Fruit fly (Drosophila melanogaster): ENCODE data around the gene CG1421.

Gene CG1421

dm6 chr2L:21896046-21896445 lies 6.7 kb upstream of the CG1421 start:
- no peak for TF ChIP-seq Eip78C (GFP tag)
- TF ChIP-seq CG16779 (tag; optimal IDR thresholded peaks at IDR 0.05), result no peak
- TF ChIP-seq CG11762 (GFP tag; optimal IDR thresholded peaks at IDR 0.05; ENCODE audit: insufficient read depth), result no peak
- no peak for TF ChIP-seq Eip93F (GFP tag; optimal IDR thresholded peaks at IDR 0.05)
- TF ChIP-seq achi (GFP tag; optimal IDR thresholded peaks at IDR 0.05), result no peak
- no peak for TF ChIP-seq CG15336 (GFP tag; IDR thresholded peaks at IDR 0.05)
- no peak for TF ChIP-seq Lpt (GFP tag; optimal IDR thresholded peaks at IDR 0.05)
- no peak for TF ChIP-seq acj6 (GFP tag; optimal IDR thresholded peaks at IDR 0.05)
- no peak for TF ChIP-seq svp (GFP tag)
- no peak for TF ChIP-seq Gug (GFP tag; IDR thresholded peaks at IDR 0.05)
- no peak for TF ChIP-seq CG6163 (GFP tag; IDR thresholded peaks at IDR 0.05)
- TF ChIP-seq Sox102F (GFP tag; optimal IDR thresholded peaks at IDR 0.05), result no peak

DNA sequence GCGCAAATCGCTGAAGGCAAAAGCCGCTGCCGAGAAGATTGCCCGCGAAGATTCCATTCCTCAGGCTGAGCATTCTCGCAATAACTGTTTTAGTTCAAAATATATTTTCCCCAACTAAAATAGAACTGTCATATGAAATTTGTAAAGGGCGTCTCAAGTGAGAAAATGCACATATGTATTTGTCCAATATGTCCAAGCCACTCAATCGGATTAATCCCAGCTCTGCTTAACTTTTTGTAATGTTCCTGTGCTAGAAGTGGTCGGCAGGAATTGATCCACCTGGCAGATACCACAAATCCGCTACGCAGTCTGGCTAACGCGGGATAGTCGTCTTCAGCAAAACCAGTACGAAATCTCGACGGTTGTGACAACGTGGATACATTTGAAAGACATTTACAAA lies 4.6 kb upstream of the CG1421 start, which contains the start of gene CG11629:
Gene CG11629 (minus strand): TSS at position 101 of the 400 bp plus-strand sequence.
- TF ChIP-seq Ets21C (GFP tag; optimal IDR thresholded peaks at IDR 0.05) (no peak), Ets96B (tag; optimal IDR thresholded peaks at IDR 0.05) (no peak), CG1621 (tag; optimal IDR thresholded peaks at IDR 0.05) (no peak)

DNA sequence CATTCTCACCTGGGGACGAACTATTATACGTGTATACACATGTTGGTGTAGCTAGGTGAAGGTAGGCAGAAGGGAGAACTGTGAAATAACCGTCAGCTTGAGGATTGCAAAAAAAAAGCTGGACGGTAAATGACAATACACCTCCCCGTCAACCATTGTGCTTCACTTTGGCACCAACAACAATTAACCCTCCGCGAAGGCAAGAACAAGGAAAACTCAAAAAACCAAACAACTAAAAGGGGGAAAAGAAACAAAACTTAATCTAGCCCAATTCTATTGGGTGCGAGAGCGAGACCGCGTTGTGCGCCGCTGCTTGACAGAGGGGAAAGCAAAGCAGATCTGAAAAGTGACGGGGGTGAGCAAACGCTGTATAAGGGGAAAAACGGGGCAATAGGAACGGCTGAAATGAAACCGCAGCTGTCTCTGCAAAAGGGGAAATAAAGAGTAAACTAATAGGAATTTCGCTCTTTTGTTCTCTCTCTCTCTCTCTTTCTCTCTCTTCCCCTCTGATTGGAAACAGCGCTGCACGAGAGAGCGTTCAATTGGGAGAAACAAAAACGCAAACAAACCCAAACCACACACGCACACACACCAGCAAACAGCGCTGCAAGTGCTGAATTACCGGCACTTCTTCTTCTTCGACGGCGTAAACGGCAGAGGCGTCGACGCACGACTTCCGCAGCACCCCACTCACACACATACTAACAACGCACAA lies 3.6 kb upstream of the CG1421 start:
- no peak for TF ChIP-seq CG6792 (GFP tag; optimal IDR thresholded peaks at IDR 0.05)
- peak; percentile 75 for TF ChIP-seq fkh (GFP tag; optimal IDR thresholded peaks at IDR 0.05)
- no peak for TF ChIP-seq svp (GFP tag)
- TF ChIP-seq fd85E (GFP tag; optimal IDR thresholded peaks at IDR 0.05), result peak; percentile 39
- TF ChIP-seq Sox14 (GFP tag; optimal IDR thresholded peaks at IDR 0.05), result peak; percentile 47
- no peak for TF ChIP-seq CG11902 (GFP tag; optimal IDR thresholded peaks at IDR 0.05)
- TF ChIP-seq CG6163 (GFP tag; IDR thresholded peaks at IDR 0.05), result peak; percentile 58
- peak; percentile 62 for TF ChIP-seq Eip78C (GFP tag)

dm6 chr2L:21904183-21904582 lies 1.4 kb downstream of the CG1421 start:
- peak; percentile 35 for TF ChIP-seq svp (GFP tag)
- TF ChIP-seq Gug (GFP tag; IDR thresholded peaks at IDR 0.05), result no peak
- TF ChIP-seq CG1621 (tag; optimal IDR thresholded peaks at IDR 0.05), result no peak

dm6 chr2L:21905139-21905538 lies 2.3 kb downstream of the CG1421 start:
- no peak for TF ChIP-seq pdm3 (GFP tag; optimal IDR thresholded peaks at IDR 0.05)
- no peak for TF ChIP-seq CG8119 (GFP tag; IDR thresholded peaks at IDR 0.05)
- no peak for TF ChIP-seq Blimp-1 (GFP tag; optimal IDR thresholded peaks at IDR 0.05)
- TF ChIP-seq net (GFP tag; optimal IDR thresholded peaks at IDR 0.05), result no peak
- no peak for TF ChIP-seq CG11762 (GFP tag; optimal IDR thresholded peaks at IDR 0.05; ENCODE audit: insufficient read depth)
- no peak for TF ChIP-seq achi (GFP tag; optimal IDR thresholded peaks at IDR 0.05)
- TF ChIP-seq CG31627 (GFP tag; optimal IDR thresholded peaks at IDR 0.05), result no peak

dm6 chr2L:21905989-21906388 lies 3.2 kb downstream of the CG1421 start, which contains the start of gene CG1428:
Gene CG1428 (plus strand): TSS chr2L:21906289.
- TF ChIP-seq Gug (GFP tag; IDR thresholded peaks at IDR 0.05) (no peak), Hr38 (GFP tag; optimal IDR thresholded peaks at IDR 0.05) (no peak), CG6276 (GFP tag; optimal IDR thresholded peaks at IDR 0.05) (no peak), CG8319 (GFP tag; optimal IDR thresholded peaks at IDR 0.05) (no peak), pdm3 (GFP tag; optimal IDR thresholded peaks at IDR 0.05) (no peak), CG3032 (tag; optimal IDR thresholded peaks at IDR 0.05) (no peak), Eip75B (GFP tag; optimal IDR thresholded peaks at IDR 0.05) (no peak), dsx (GFP tag; optimal IDR thresholded peaks at IDR 0.05; ENCODE audit: poor library complexity, severe bottlenecking) (no peak), salr (GFP tag; optimal IDR thresholded peaks at IDR 0.05) (no peak), CG6792 (GFP tag; optimal IDR thresholded peaks at IDR 0.05) (no peak), CG16779 (tag; optimal IDR thresholded peaks at IDR 0.05) (no peak), CG6163 (GFP tag; IDR thresholded peaks at IDR 0.05) (no peak), CG3919 (GFP tag; optimal IDR thresholded peaks at IDR 0.05) (no peak), Smox (GFP tag; optimal IDR thresholded peaks at IDR 0.05) (no peak), CG8119 (GFP tag; IDR thresholded peaks at IDR 0.05) (no peak)

Data from whole organism, prepupa.